Fruit fly (Drosophila melanogaster) whole organism, adult: Measurements from ENCODE around the gene CG42590.

ENCODE experiments used
- CG11617 ChIP-seq: fragments of 200-800 bp; sonication (Bioruptor generic); optimal IDR thresholded peaks from 2 replicates; lab custom pipeline; 2017; ENCODE audit warnings: mild to moderate bottlenecking, missing biosample characterization, missing genetic modification reagents, missing genetic modification characterization
- CG12768 ChIP-seq: fragments of 200-800 bp; sonication (Bioruptor generic); optimal IDR thresholded peaks from 2 replicates; lab custom pipeline; 2017; ENCODE audit warnings: missing biosample characterization, missing genetic modification characterization, mild to moderate bottlenecking, moderate library complexity, missing genetic modification reagents
- CG14711 ChIP-seq: fragments of 200-800 bp; sonication (Bioruptor generic); optimal IDR thresholded peaks from 2 replicates; lab custom pipeline; 2018; ENCODE audit warnings: missing biosample characterization, mild to moderate bottlenecking, missing genetic modification characterization, moderate library complexity
- CG1620 ChIP-seq: fragments of 200-800 bp; sonication (Bioruptor generic); optimal IDR thresholded peaks from 2 replicates; lab custom pipeline; 2016; ENCODE audit warnings: missing biosample characterization, missing genetic modification characterization
- CG33017 ChIP-seq: fragments of 200-800 bp; sonication (Bioruptor generic); optimal IDR thresholded peaks from 2 replicates; lab custom pipeline; 2018; ENCODE audit warnings: missing biosample characterization, mild to moderate bottlenecking, missing genetic modification characterization, moderate library complexity
- CG5204 ChIP-seq: fragments of 200-800 bp; sonication (Bioruptor generic); optimal IDR thresholded peaks from 2 replicates; lab custom pipeline; 2016; ENCODE audit warnings: missing biosample characterization, missing genetic modification characterization
- CG7045 ChIP-seq: fragments of 200-800 bp; sonication (Bioruptor generic); optimal IDR thresholded peaks from 2 replicates; lab custom pipeline; 2017; ENCODE audit warnings: missing biosample characterization, mild to moderate bottlenecking, missing genetic modification characterization
- CG7101 ChIP-seq: fragments of 200-800 bp; sonication (Bioruptor generic); optimal IDR thresholded peaks from 2 replicates; lab custom pipeline; 2018; ENCODE audit warnings: missing biosample characterization, mild to moderate bottlenecking, missing genetic modification characterization, moderate library complexity
- Clk ChIP-seq: fragments of 200-800 bp; sonication (Bioruptor generic); optimal IDR thresholded peaks from 2 replicates; lab custom pipeline; 2017; ENCODE audit warnings: missing biosample characterization, missing genetic modification characterization
- Crg-1 ChIP-seq: fragments of 200-800 bp; sonication (Bioruptor generic); optimal IDR thresholded peaks from 2 replicates; lab custom pipeline; 2016; ENCODE audit warnings: missing biosample characterization, missing genetic modification characterization
- Hr96 ChIP-seq: fragments of 200-800 bp; sonication (Bioruptor generic); optimal IDR thresholded peaks from 2 replicates; lab custom pipeline; 2016; ENCODE audit warnings: missing biosample characterization, missing genetic modification characterization
- Mnt ChIP-seq: fragments of 200-800 bp; sonication (Bioruptor generic); optimal IDR thresholded peaks from 2 replicates; lab custom pipeline; 2016; ENCODE audit warnings: missing biosample characterization, mild to moderate bottlenecking, missing genetic modification characterization
- bab1 ChIP-seq: fragments of 200-800 bp; sonication (Bioruptor generic); optimal IDR thresholded peaks from 3 replicates; lab custom pipeline; 2019; ENCODE audit warnings: missing biosample characterization, mild to moderate bottlenecking, missing genetic modification characterization, moderate library complexity
- cic ChIP-seq: fragments of 200-800 bp; sonication (Bioruptor generic); optimal IDR thresholded peaks from 2 replicates; lab custom pipeline; 2017; ENCODE audit warnings: missing biosample characterization, mild to moderate bottlenecking, missing genetic modification characterization, moderate library complexity
- cnc ChIP-seq, 2 experiments: fragments of >200 bp; optimal IDR thresholded peaks; 2 replicates each; lab custom pipeline; 2017
- kay ChIP-seq: fragments of 200-800 bp; sonication (Bioruptor generic); peaks from one replicate; lab custom pipeline; 2016; ENCODE audit warnings: missing biosample characterization, missing genetic modification characterization, borderline replicate concordance
- ovo ChIP-seq: fragments of 200-800 bp; sonication (Bioruptor generic); optimal IDR thresholded peaks from 2 replicates; lab custom pipeline; 2016; ENCODE audit warnings: missing biosample characterization, missing genetic modification characterization
- pad ChIP-seq: fragments of 200-800 bp; sonication (Bioruptor generic); optimal IDR thresholded peaks from 3 replicates; lab custom pipeline; 2017; ENCODE audit warnings: missing biosample characterization, missing genetic modification characterization, mild to moderate bottlenecking, moderate library complexity, missing genetic modification reagents
- tj ChIP-seq: fragments of 200-800 bp; sonication (Bioruptor generic); optimal IDR thresholded peaks from 3 replicates; lab custom pipeline; 2017; ENCODE audit warnings: missing biosample characterization, mild to moderate bottlenecking, missing genetic modification characterization, moderate library complexity
- toe ChIP-seq: fragments of 200-800 bp; sonication (Bioruptor generic); optimal IDR thresholded peaks from 2 replicates; lab custom pipeline; 2016; ENCODE audit warnings: missing biosample characterization, missing genetic modification characterization

CG42590 gene

DNA sequence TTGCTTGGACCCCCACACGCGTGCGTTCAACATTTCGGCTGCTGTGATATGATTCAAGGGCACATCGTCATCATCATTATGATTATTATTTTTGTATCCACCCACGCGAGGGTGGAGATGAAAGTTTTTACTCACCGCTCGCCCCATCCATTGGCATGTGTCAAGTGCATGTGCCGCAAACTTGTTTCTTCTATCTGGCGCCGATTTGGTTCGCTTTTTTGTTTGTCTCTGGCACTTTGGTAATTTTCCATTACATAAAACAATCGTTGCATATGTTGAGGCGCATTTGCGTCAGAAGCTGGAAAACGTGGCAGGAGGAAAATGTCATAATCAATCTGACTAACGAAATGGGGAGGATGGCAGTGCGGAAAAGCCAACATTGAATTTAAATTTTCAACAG lies 35.3 kb downstream of the CG42590 start:
- TF ChIP-seq CG11617 (GFP tag; lab: Kevin White, UChicago) (no peak), CG5204 (GFP tag; lab: Kevin White, UChicago) (no peak), CG7101 (tag; lab: Kevin White, UChicago) (no peak), Crg-1 (GFP tag; lab: Kevin White, UChicago) (no peak), ovo (GFP tag; lab: Kevin White, UChicago) (no peak), bab1 (GFP tag; lab: Kevin White, UChicago) (no peak), Hr96 (GFP tag; lab: Kevin White, UChicago) (no peak)

DNA sequence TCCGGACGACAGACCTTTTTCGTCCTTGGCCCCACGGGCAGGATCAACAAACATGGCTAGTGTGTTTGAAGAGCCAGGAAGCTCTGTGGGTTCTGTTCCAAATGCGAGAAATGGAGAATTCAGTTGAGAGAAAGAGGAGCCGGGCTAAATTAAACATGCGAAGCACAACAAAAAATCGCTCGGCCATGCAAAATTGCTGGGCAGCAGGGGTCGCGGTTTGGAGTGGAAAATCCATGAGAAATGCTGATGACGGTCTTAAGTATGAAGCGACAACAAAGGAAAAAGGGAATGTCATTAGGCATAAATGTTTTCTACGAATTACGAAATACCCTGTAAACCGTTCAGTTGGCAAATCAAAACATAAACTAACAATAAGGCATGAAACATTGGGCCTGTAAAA lies 36.0 kb downstream of the CG42590 start:
- no peak for TF ChIP-seq Mnt (GFP tag; lab: Kevin White, UChicago)
- TF ChIP-seq kay (GFP tag; lab: Kevin White, UChicago): no peak
- no peak for TF ChIP-seq toe (GFP tag; lab: Kevin White, UChicago)
- no peak for TF ChIP-seq CG11617 (GFP tag; lab: Kevin White, UChicago)
- no peak for TF ChIP-seq cnc (optimal IDR thresholded peaks at IDR 0.05; lab: Kevin White, UChicago)
- TF ChIP-seq tj: peak; percentile 95
- no peak for TF ChIP-seq CG1620 (GFP tag; lab: Kevin White, UChicago)
- TF ChIP-seq Clk: no peak

DNA sequence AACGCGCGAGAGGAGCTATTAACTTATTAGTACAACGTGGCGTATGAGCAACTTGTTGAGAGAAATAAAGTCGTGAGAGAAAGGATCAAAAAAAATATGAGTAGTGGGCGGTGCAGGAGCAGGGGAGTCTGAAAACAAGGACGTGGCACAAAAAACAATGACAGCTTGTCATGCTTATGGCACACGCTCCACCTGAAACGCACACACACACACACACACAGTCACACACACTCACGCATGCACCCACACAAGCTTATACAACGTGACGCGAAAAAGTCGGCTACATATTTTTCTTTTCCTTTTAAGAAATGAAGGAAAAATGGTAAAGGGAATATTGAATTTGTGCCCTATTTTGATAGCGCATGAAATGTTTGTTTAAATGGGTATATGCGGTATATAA lies 37.6 kb downstream of the CG42590 start:
- no peak for TF ChIP-seq kay (GFP tag; lab: Kevin White, UChicago)
- TF ChIP-seq toe (GFP tag; lab: Kevin White, UChicago): no peak
- no peak for TF ChIP-seq CG11617 (GFP tag; lab: Kevin White, UChicago)
- no peak for TF ChIP-seq Mnt (GFP tag; lab: Kevin White, UChicago)
- no peak for TF ChIP-seq cic
- no peak for TF ChIP-seq CG1620 (GFP tag; lab: Kevin White, UChicago)
- TF ChIP-seq tj: no peak

DNA sequence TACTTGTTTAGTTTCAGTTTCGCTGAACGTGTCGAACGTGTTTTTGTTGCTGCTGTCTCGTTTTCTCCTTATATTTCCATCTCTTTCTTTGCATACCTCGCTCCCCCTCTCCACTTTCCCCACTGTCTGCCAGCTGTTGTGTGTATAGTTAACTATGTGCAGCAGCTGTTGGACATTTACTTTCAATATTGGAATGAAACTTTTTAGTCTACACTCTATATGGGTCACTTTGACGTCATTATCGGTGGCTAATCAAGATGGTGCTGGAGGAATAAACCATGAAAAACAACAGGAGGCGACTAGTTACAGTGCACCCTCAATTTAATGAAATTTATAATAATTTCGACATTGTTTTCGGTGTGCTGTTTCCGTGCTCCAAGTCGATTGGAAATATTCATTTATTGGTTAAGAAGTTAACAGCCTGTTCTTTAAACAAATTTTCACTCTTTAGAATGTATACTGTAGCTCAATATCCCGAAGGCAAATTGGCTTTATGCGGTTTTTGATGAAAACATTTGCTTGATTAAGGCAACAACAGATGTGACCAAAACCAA lies 39.8 kb downstream of the CG42590 start:
- TF ChIP-seq CG12768 (GFP tag; lab: Kevin White, UChicago): no peak
- TF ChIP-seq cnc (optimal IDR thresholded peaks at IDR 0.05; lab: Kevin White, UChicago): no peak
- no peak for TF ChIP-seq kay (GFP tag; lab: Kevin White, UChicago)
- TF ChIP-seq CG14711 (tag; lab: Kevin White, UChicago): no peak
- TF ChIP-seq CG5204 (GFP tag; lab: Kevin White, UChicago): no peak
- TF ChIP-seq CG7045 (GFP tag; lab: Kevin White, UChicago): no peak
- no peak for TF ChIP-seq pad (GFP tag; lab: Kevin White, UChicago)
- no peak for TF ChIP-seq ovo (GFP tag; lab: Kevin White, UChicago)
- TF ChIP-seq CG11617 (GFP tag; lab: Kevin White, UChicago): no peak
- no peak for TF ChIP-seq Hr96 (GFP tag; lab: Kevin White, UChicago)
- no peak for TF ChIP-seq toe (GFP tag; lab: Kevin White, UChicago)
- no peak for TF ChIP-seq CG1620 (GFP tag; lab: Kevin White, UChicago)
- TF ChIP-seq CG7101 (tag; lab: Kevin White, UChicago): no peak
- no peak for TF ChIP-seq Mnt (GFP tag; lab: Kevin White, UChicago)

DNA sequence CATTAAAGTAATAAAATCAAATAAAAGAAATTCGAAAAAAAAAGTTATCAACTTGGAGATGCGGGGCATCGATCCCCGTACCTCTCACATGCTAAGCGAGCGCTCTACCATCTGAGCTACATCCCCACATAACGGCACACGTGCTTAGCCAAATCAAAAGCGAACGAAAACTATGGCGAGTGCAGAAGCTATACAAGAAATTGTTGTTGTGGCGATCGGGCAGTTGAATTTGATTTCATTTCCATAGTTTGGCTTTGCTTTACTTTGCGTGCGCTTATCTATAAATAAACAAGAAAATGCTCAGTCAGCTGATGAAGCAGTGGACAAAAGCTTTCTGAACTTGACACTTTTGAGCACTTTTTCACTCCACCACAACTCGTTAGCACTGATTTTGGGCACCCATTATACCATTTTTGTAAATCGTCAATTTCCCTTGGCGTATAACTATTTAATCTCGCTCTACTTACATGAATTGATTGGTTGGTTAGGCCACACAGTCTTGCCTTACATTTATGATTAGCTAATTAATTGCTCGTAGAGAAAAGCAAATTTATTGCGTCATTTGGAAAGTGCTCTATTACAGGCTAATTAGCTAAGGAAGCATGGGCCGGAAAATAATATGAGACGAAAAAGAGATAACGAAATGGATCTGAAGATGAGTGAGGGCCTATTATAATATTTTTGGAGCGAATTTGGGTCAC lies 40.4 kb downstream of the CG42590 start:
- TF ChIP-seq cic (peak; percentile 15), tj (peak; percentile 86), cnc (optimal IDR thresholded peaks at IDR 0.05; lab: Kevin White, UChicago) (no peak), CG12768 (GFP tag; lab: Kevin White, UChicago) (no peak)

DNA sequence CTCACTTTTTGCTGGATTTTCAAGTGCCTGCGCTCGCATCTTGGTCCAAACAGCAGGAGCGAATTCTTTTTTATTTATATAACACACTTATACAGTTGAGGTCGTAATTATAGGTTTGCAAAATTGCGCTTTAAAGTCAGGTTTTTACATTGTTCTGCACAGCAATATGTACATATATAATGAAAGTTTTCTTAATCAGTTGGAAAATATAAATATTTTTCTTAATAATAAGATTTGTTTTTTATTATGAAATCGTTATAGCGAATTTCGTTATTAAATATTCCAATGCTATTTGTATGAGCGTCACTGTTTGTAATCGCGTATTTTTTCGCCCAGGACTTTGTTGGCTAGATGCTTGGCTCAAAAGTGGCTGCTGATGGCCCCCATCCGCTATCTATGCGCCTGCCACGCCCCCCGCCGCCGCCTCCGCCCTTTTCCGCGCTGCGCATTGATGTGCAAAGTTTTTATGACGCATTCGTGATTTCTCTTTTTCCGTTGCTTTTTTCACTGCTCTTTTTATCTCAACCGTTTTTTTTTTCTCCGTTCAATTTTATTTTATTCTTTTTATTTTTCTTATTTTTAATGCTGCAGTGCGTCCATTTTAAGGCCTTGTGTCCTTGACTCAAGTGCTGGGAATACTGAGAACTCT lies 41.3 kb downstream of the CG42590 start:
- no peak for TF ChIP-seq Hr96 (GFP tag; lab: Kevin White, UChicago)
- TF ChIP-seq CG12768 (GFP tag; lab: Kevin White, UChicago): peak; percentile 15
- TF ChIP-seq kay (GFP tag; lab: Kevin White, UChicago): peak; percentile 17

DNA sequence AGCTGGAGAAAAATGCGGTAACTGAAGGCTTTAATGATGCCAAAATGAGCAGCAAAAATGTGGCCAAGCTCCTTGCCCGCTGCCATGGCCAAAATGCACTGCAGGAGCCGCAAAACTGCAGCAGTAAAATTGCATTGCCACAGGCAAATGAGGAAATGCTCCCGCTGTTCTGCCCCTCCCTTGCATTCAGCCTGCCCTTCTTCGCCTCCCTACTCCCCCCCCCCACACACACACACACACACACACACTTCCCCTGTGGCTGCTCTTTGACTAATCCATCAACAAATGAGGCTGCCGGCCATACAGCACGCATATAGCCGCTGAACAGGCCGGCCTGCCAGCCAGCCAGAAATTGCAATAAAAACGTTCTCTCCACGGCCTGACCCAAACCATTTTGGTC lies 41.9 kb downstream of the CG42590 start:
- TF ChIP-seq CG7101 (tag; lab: Kevin White, UChicago) (no peak), CG14711 (tag; lab: Kevin White, UChicago) (no peak), CG11617 (GFP tag; lab: Kevin White, UChicago) (no peak), ovo (GFP tag; lab: Kevin White, UChicago) (no peak), Crg-1 (GFP tag; lab: Kevin White, UChicago) (no peak), kay (GFP tag; lab: Kevin White, UChicago) (no peak), CG33017 (tag; lab: Kevin White, UChicago) (no peak), bab1 (GFP tag; lab: Kevin White, UChicago) (no peak), tj (no peak), Mnt (GFP tag; lab: Kevin White, UChicago) (no peak), pad (GFP tag; lab: Kevin White, UChicago) (no peak)
